Worm (Caenorhabditis elegans) whole organism, L4 larva: ENCODE data around the gene Y27F2A.8.
"Not testable (repeated sequence)": the region's sequence is repeated elsewhere in the genome, so short reads cannot be mapped to it uniquely, and the experiment has no call there.

Experiments used
- F26F4.8 ChIP-seq: fragments of 200-800 bp; sonication (Bioruptor generic); conservative IDR thresholded peaks from 2 replicates; pipeline ENCODE4 v1.3.6; 2022; ENCODE audit warnings: missing genetic modification characterization, missing compliant biosample characterization
- F49E8.2 ChIP-seq: sonication (generic microtip); optimal IDR thresholded peaks from 2 replicates; lab custom pipeline; 2016; ENCODE audit warnings: missing compliant biosample characterization, mild to moderate bottlenecking, missing genetic modification characterization, borderline replicate concordance
- T20F7.1 ChIP-seq: fragments of 200-800 bp; sonication (Bioruptor generic); optimal IDR thresholded peaks from 2 replicates; lab custom pipeline; 2018; ENCODE audit warnings: mild to moderate bottlenecking, missing genetic modification characterization, missing compliant biosample characterization
- T26A8.4 ChIP-seq: fragments of 200-800 bp; sonication (Bioruptor generic); IDR thresholded peaks from 2 replicates; pipeline ENCODE4 v1.3.6; 2022; ENCODE audit warnings: missing genetic modification characterization, missing compliant biosample characterization
- Y75B8A.6 ChIP-seq: fragments of 200-800 bp; sonication (Bioruptor generic); IDR thresholded peaks from 2 replicates; pipeline ENCODE4 v1.3.6; 2022; ENCODE audit warnings: missing genetic modification reagents, missing genetic modification characterization, missing compliant biosample characterization
- ZK337.2 ChIP-seq: fragments of 200-800 bp; sonication (Bioruptor generic); IDR thresholded peaks from 2 replicates; pipeline ENCODE4 v1.3.6; 2022; ENCODE audit warnings: missing genetic modification reagents, missing genetic modification characterization, missing compliant biosample characterization
- aly-2 ChIP-seq: sonication (generic microtip); optimal IDR thresholded peaks from 2 replicates; lab custom pipeline; 2018; ENCODE audit warnings: missing biosample characterization, missing genetic modification characterization
- ama-1 ChIP-seq: fragments of 150-350 bp; optimal IDR thresholded peaks from 2 replicates; lab custom pipeline; 2014; ENCODE audit warnings: inconsistent platforms, mixed read lengths
- ceh-20 ChIP-seq: fragments of 200-800 bp; sonication (Bioruptor generic); IDR thresholded peaks from 2 replicates; pipeline ENCODE4 v1.3.6; 2022; ENCODE audit warnings: missing genetic modification reagents, missing genetic modification characterization, missing compliant biosample characterization
- cey-2 ChIP-seq: sonication (generic microtip); optimal IDR thresholded peaks from 3 replicates; lab custom pipeline; 2017; ENCODE audit warnings: missing genetic modification characterization, mild to moderate bottlenecking, missing compliant biosample characterization, antibody characterized with exemption, borderline replicate concordance; ENCODE audit not compliant: insufficient read depth
- daf-12 ChIP-seq: fragments of 150-350 bp; optimal IDR thresholded peaks from 2 replicates; lab custom pipeline; 2014; ENCODE audit warnings: missing biosample characterization, missing genetic modification reagents, missing genetic modification characterization
- daf-8 ChIP-seq: fragments of 200-800 bp; sonication (Bioruptor generic); IDR thresholded peaks from 2 replicates; pipeline ENCODE4 v1.3.6; 2022; ENCODE audit warnings: missing genetic modification characterization, missing compliant biosample characterization
- egl-27 ChIP-seq: sonication (generic microtip); optimal IDR thresholded peaks from 3 replicates; lab custom pipeline; 2017; ENCODE audit warnings: missing biosample characterization, missing genetic modification reagents, missing genetic modification characterization
- egl-43 ChIP-seq: fragments of 200-800 bp; sonication (Bioruptor generic); IDR thresholded peaks from 2 replicates; pipeline ENCODE4 v1.3.6; 2022; ENCODE audit warnings: missing genetic modification reagents, missing genetic modification characterization, missing compliant biosample characterization
- hlh-11 ChIP-seq: fragments of 200-800 bp; sonication (Bioruptor generic); optimal IDR thresholded peaks from 2 replicates; lab custom pipeline; 2018; ENCODE audit warnings: mild to moderate bottlenecking, missing genetic modification characterization, missing compliant biosample characterization
- jun-1 ChIP-seq: fragments of 150-350 bp; optimal IDR thresholded peaks from 2 replicates; lab custom pipeline; 2014; ENCODE audit warnings: missing biosample characterization, missing genetic modification reagents, missing genetic modification characterization
- lim-7 ChIP-seq: fragments of 200-800 bp; sonication (Bioruptor generic); IDR thresholded peaks from 2 replicates; pipeline ENCODE4 v1.3.6; 2022; ENCODE audit warnings: missing genetic modification characterization, missing compliant biosample characterization
- lin-29 ChIP-seq: fragments of 200-800 bp; sonication (Bioruptor generic); IDR thresholded peaks from 2 replicates; pipeline ENCODE4 v1.3.6; 2022; ENCODE audit warnings: missing genetic modification reagents, missing genetic modification characterization, missing compliant biosample characterization
- lir-3 ChIP-seq: sonication (generic microtip); optimal IDR thresholded peaks from 2 replicates; lab custom pipeline; 2016; ENCODE audit warnings: mild to moderate bottlenecking, missing genetic modification characterization, missing compliant biosample characterization
- mxl-2 ChIP-seq: fragments of 200-800 bp; sonication (Bioruptor generic); conservative IDR thresholded peaks from 2 replicates; pipeline ENCODE4 v1.3.6; 2022; ENCODE audit warnings: missing genetic modification reagents, missing genetic modification characterization, missing compliant biosample characterization
- nhr-10 ChIP-seq: fragments of 150-350 bp; optimal IDR thresholded peaks from 2 replicates; lab custom pipeline; 2014; ENCODE audit warnings: missing biosample characterization, missing genetic modification characterization
- nhr-28 ChIP-seq: fragments of 150-350 bp; optimal IDR thresholded peaks from 2 replicates; lab custom pipeline; 2014; ENCODE audit warnings: missing biosample characterization, missing genetic modification characterization
- nhr-48 ChIP-seq: sonication (generic microtip); optimal IDR thresholded peaks from 2 replicates; lab custom pipeline; 2016; ENCODE audit warnings: mild to moderate bottlenecking, missing genetic modification characterization, missing compliant biosample characterization
- php-3 ChIP-seq: fragments of 200-800 bp; sonication (Bioruptor generic); IDR thresholded peaks from 2 replicates; pipeline ENCODE4 v1.3.6; 2022; ENCODE audit warnings: missing genetic modification reagents, missing genetic modification characterization, missing compliant biosample characterization
- saeg-2 ChIP-seq: fragments of 200-800 bp; sonication (Bioruptor generic); IDR thresholded peaks from 2 replicates; pipeline ENCODE4 v1.3.6; 2022; ENCODE audit warnings: missing genetic modification reagents, missing genetic modification characterization, missing compliant biosample characterization
- set-16 ChIP-seq: fragments of 200-800 bp; sonication (Bioruptor generic); IDR thresholded peaks from 2 replicates; pipeline ENCODE4 v1.3.6; 2022; ENCODE audit warnings: missing genetic modification reagents, missing genetic modification characterization, missing compliant biosample characterization
- tra-1 ChIP-seq: fragments of 200-800 bp; sonication (Bioruptor generic); IDR thresholded peaks from 2 replicates; pipeline ENCODE4 v1.3.6; 2022; ENCODE audit warnings: missing genetic modification reagents, missing genetic modification characterization, missing compliant biosample characterization
- vab-7 ChIP-seq: fragments of 200-800 bp; sonication (Bioruptor generic); IDR thresholded peaks from 2 replicates; pipeline ENCODE4 v1.3.6; 2022; ENCODE audit warnings: missing genetic modification reagents, missing genetic modification characterization, missing compliant biosample characterization
- zip-11 ChIP-seq: fragments of 200-800 bp; sonication (Bioruptor generic); IDR thresholded peaks from 2 replicates; pipeline ENCODE4 v1.3.6; 2022; ENCODE audit warnings: missing genetic modification characterization, missing compliant biosample characterization
- ztf-11 ChIP-seq: fragments of 150-350 bp; optimal IDR thresholded peaks from 2 replicates; lab custom pipeline; 2014; ENCODE audit warnings: missing biosample characterization, missing genetic modification characterization
- ztf-7 ChIP-seq: fragments of 150-350 bp; optimal IDR thresholded peaks from 2 replicates; lab custom pipeline; 2014; ENCODE audit warnings: missing biosample characterization, missing genetic modification characterization

The Y27F2A.8 gene

ce11 chrII:3183300-3183840, at the start of gene Y27F2A.8, which contains the start of gene Y27F2A.6:
Y27F2A.8 (plus strand) TSS chrII:3183790.
Y27F2A.6 (minus strand) TSS chrII:3183400.
- TF ChIP-seq F26F4.8 (GFP tag; lab: Robert Waterston, UW); zip-11; cey-2 (tag; lab: Kevin White, UChicago): not testable (repeated sequence)

ce11 chrII:3135293-3135692, 48.3 kb upstream of the Y27F2A.8 start:
- TF ChIP-seq hlh-11 (tag; lab: Kevin White, UChicago): no peak
- TF ChIP-seq vab-7 (GFP tag; lab: Robert Waterston, UW): no peak
- no peak for TF ChIP-seq egl-43 (GFP tag; lab: Robert Waterston, UW)
- no peak for TF ChIP-seq ztf-7 (tag; lab: Kevin White, UChicago)
- no peak for TF ChIP-seq aly-2 (tag; lab: Kevin White, UChicago)
- TF ChIP-seq nhr-10 (tag; lab: Kevin White, UChicago): no peak
- no peak for TF ChIP-seq T20F7.1
- no peak for TF ChIP-seq T26A8.4
- TF ChIP-seq nhr-48 (tag; lab: Kevin White, UChicago): no peak
- TF ChIP-seq ceh-20 (GFP tag; lab: Robert Waterston, UW): no peak
- no peak for TF ChIP-seq mxl-2 (GFP tag; lab: Robert Waterston, UW)

ce11 chrII:3137804-3138203, 45.8 kb upstream of the Y27F2A.8 start, which contains the start of gene sri-54:
sri-54 (minus strand) TSS chrII:3137904.
- TF ChIP-seq jun-1 (tag; lab: Kevin White, UChicago) (no peak), ztf-11 (tag; lab: Kevin White, UChicago) (no peak), lim-7 (no peak), daf-8 (GFP tag; lab: Robert Waterston, UW) (no peak), lir-3 (no peak), nhr-10 (tag; lab: Kevin White, UChicago) (no peak), lin-29 (GFP tag; lab: Robert Waterston, UW) (no peak), set-16 (GFP tag; lab: Robert Waterston, UW) (no peak), Y75B8A.6 (GFP tag; lab: Robert Waterston, UW) (no peak), nhr-28 (tag; lab: Kevin White, UChicago) (no peak), ceh-20 (GFP tag; lab: Robert Waterston, UW) (no peak), F49E8.2 (tag; lab: Kevin White, UChicago) (no peak), php-3 (GFP tag; lab: Robert Waterston, UW) (no peak), tra-1 (no peak), saeg-2 (GFP tag; lab: Robert Waterston, UW) (no peak), daf-12 (tag; lab: Kevin White, UChicago) (no peak)

DNA sequence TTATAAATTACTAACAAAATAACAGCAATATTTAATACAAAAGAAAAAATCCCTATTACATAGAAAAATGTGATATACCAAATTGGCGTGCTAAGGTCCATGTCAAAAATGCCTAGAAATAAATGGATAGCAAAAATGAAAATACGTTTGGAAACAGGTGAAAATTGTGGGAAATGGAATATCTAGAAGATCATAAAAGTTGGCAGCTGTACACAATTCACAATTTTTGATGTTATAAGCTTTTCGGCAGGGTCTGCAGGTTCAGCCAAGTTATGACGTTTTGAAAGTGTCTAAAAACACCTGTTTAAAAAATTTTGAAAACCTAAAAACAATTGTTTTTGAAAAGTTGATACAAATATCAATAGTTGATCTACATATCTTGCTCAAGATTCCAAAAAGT, 40.7 kb upstream of the Y27F2A.8 start, which contains the start of gene sri-42:
TSS of gene sri-42 (minus strand) at position 101 of the 400 bp plus-strand sequence.
- not testable (repeated sequence) for TF ChIP-seq ama-1; ZK337.2 (GFP tag; lab: Robert Waterston, UW); egl-27

DNA sequence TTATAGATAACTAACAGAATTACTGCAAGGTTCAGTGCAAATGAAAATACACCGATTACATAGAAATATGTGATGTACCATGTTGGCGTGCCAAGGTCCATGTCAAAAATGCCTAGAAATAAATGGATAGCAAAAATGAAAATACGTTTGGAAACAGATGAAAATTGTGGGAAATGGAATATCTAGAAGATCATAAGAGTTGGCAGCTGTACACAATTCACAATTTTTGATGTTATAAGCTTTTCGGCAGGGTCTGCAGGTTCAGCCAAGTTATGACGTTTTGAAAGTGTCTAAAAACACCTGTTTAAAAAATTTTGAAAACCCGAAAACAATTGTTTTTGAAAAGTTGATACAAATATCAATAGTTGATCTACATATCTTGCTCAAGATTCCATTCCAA, 39.0 kb upstream of the Y27F2A.8 start, which contains the start of gene sri-43:
TSS of gene sri-43 (minus strand) at position 101 of the 400 bp plus-strand sequence.
- TF ChIP-seq egl-27; ztf-11 (tag; lab: Kevin White, UChicago); set-16 (GFP tag; lab: Robert Waterston, UW): not testable (repeated sequence)
- TF ChIP-seq, all 104 proteins: peak for 0; not testable (repeated sequence) for 104
